Fruit fly (Drosophila melanogaster) whole organism, wandering third instar larva: Measurements from ENCODE around the gene CG18585.
A peak's percentile ranks its signal among the peaks of the same experiment; 100 is the strongest.

Experiments
- CG32264 ChIP-seq: fragments of 200-800 bp; sonication (Bioruptor generic); optimal IDR thresholded peaks from 2 replicates; lab custom pipeline; 2016; ENCODE audit warnings: missing biosample characterization, missing genetic modification characterization
- CG9705 ChIP-seq: fragments of 200-800 bp; sonication (Bioruptor generic); optimal IDR thresholded peaks from 2 replicates; lab custom pipeline; 2018; ENCODE audit warnings: missing biosample characterization, mild to moderate bottlenecking, missing genetic modification characterization
- CrebA ChIP-seq: fragments of 200-800 bp; sonication (Bioruptor generic); optimal IDR thresholded peaks from 2 replicates; lab custom pipeline; 2016; ENCODE audit warnings: missing biosample characterization, mild to moderate bottlenecking, missing genetic modification characterization, borderline replicate concordance
- Dif ChIP-seq: fragments of 200-275, 200-300 bp; sonication (Bioruptor generic); optimal IDR thresholded peaks from 2 replicates; lab custom pipeline; 2018; ENCODE audit warnings: missing biosample characterization, missing genetic modification characterization; ENCODE audit not compliant: partially characterized antibody
- HLH106 ChIP-seq: fragments of 200-800 bp; optimal IDR thresholded peaks from 3 replicates; lab custom pipeline; 2019; ENCODE audit warnings: missing biosample characterization, mild to moderate bottlenecking, missing genetic modification characterization, moderate library complexity
- Hnf4 ChIP-seq: fragments of 200-800 bp; sonication (Bioruptor generic); optimal IDR thresholded peaks from 2 replicates; lab custom pipeline; 2016; ENCODE audit warnings: missing biosample characterization, mild to moderate bottlenecking, missing genetic modification characterization
- Hr78 ChIP-seq: fragments of >200 bp; optimal IDR thresholded peaks from 2 replicates; lab custom pipeline; 2017; ENCODE audit warnings: missing biosample characterization, missing genetic modification characterization
- Myc ChIP-seq: fragments of >200 bp; optimal IDR thresholded peaks from 2 replicates; lab custom pipeline; 2017
- N ChIP-seq: fragments of >200 bp; optimal IDR thresholded peaks from 2 replicates; lab custom pipeline; 2018; ENCODE audit warnings: missing biosample characterization, missing external identifiers, missing genetic modification characterization
- Vsx2 ChIP-seq: fragments of 200-300, 225-300 bp; sonication (Bioruptor generic); optimal IDR thresholded peaks from 2 replicates; lab custom pipeline; 2018; ENCODE audit warnings: missing biosample characterization, missing genetic modification characterization; ENCODE audit not compliant: partially characterized antibody
- br ChIP-seq: fragments of 200-800 bp; sonication (Bioruptor generic); optimal IDR thresholded peaks from 2 replicates; lab custom pipeline; 2016; ENCODE audit warnings: missing biosample characterization, missing genetic modification characterization
- brk ChIP-seq: fragments of 200-800 bp; sonication (Bioruptor generic); optimal IDR thresholded peaks from 2 replicates; lab custom pipeline; 2016; ENCODE audit warnings: missing biosample characterization, mild to moderate bottlenecking, missing genetic modification characterization
- dl ChIP-seq, 2 experiments: fragments of 175-275, 200-275 bp in 1 of 2; fragments of 200-275 bp in 1 of 2; sonication (Bioruptor generic); optimal IDR thresholded peaks; lab custom pipeline; 2018; ENCODE audit warnings: mild to moderate bottlenecking in 2 of 2, missing biosample characterization in 2 of 2, missing genetic modification characterization in 2 of 2, moderate library complexity in 2 of 2; ENCODE audit not compliant: partially characterized antibody in 2 of 2, insufficient read depth in 1 of 2
- dmrt93B ChIP-seq: fragments of 200-800 bp; sonication (Bioruptor generic); optimal IDR thresholded peaks from 2 replicates; lab custom pipeline; 2018; ENCODE audit warnings: missing biosample characterization, mild to moderate bottlenecking, missing genetic modification characterization
- ey ChIP-seq: fragments of 200-800 bp; sonication (Bioruptor generic); optimal IDR thresholded peaks from 2 replicates; lab custom pipeline; 2016; ENCODE audit warnings: missing biosample characterization, missing genetic modification characterization
- foxo ChIP-seq, 2 experiments: fragments of 200-800 bp; sonication (Bioruptor generic); optimal IDR thresholded peaks; 2 replicates in 1 of 2; 3 replicates in 1 of 2; lab custom pipeline; 2016 to 2017; ENCODE audit warnings: missing biosample characterization in 2 of 2, missing genetic modification characterization in 2 of 2
- fru ChIP-seq: fragments of 200-800 bp; sonication (Bioruptor generic); optimal IDR thresholded peaks from 3 replicates; lab custom pipeline; 2016; ENCODE audit warnings: missing biosample characterization, mild to moderate bottlenecking, missing genetic modification characterization
- jim ChIP-seq: fragments of 175-275, 200-325 bp; sonication (Bioruptor generic); optimal IDR thresholded peaks from 2 replicates; lab custom pipeline; 2016; ENCODE audit warnings: missing biosample characterization, mild to moderate bottlenecking, missing genetic modification characterization
- lola ChIP-seq: fragments of >200 bp; optimal IDR thresholded peaks from 2 replicates; lab custom pipeline; 2017; ENCODE audit warnings: missing biosample characterization, missing genetic modification characterization
- pan ChIP-seq: fragments of >200 bp; optimal IDR thresholded peaks from 2 replicates; lab custom pipeline; 2017
- psq ChIP-seq: fragments of 200-800 bp; sonication (Bioruptor generic); optimal IDR thresholded peaks from 3 replicates; lab custom pipeline; 2017; ENCODE audit warnings: missing biosample characterization, mild to moderate bottlenecking, missing genetic modification characterization, moderate library complexity
- rgr ChIP-seq: fragments of 200-800 bp; sonication (Bioruptor generic); optimal IDR thresholded peaks from 3 replicates; lab custom pipeline; 2016; ENCODE audit warnings: missing biosample characterization, mild to moderate bottlenecking, missing genetic modification characterization
- sv ChIP-seq: fragments of 200-800 bp; sonication (Bioruptor generic); optimal IDR thresholded peaks from 3 replicates; lab custom pipeline; 2016; ENCODE audit warnings: missing biosample characterization, missing genetic modification characterization
- tai ChIP-seq: sonication (Bioruptor generic); optimal IDR thresholded peaks from 2 replicates; lab custom pipeline; 2016; ENCODE audit warnings: missing biosample characterization, missing genetic modification characterization
- usp ChIP-seq: fragments of >200 bp; optimal IDR thresholded peaks from 2 replicates; lab custom pipeline; 2017; ENCODE audit warnings: missing biosample characterization, missing genetic modification characterization

The CG18585 gene

DNA sequence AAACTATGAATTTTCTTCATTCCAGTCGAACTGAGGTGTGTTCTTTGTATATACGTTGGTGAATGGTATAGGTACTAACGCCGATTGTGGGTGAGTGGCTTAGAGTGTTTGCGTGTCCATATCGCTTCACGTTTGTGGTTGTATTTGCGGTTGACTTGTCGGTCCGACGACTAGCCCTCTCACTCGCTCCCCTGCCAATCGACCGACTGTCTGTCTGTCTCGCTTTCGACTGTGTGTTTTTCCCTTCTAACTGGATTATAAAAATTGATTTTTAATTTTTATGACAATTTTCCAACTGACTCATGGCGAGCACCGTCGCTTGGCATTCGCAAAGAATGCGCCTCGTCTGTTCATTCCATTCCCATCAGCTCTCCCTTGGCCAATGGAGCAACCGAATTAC lies 31.3 kb downstream of the CG18585 start:
- TF ChIP-seq Dif (no peak), usp (no peak), CG9705 (GFP tag; lab: Kevin White, UChicago) (no peak), Vsx2 (GFP tag; lab: Kevin White, UChicago) (no peak), rgr (no peak), fru (GFP tag; lab: Kevin White, UChicago) (no peak), CG32264 (GFP tag; lab: Kevin White, UChicago) (no peak), Hr78 (no peak), Hnf4 (GFP tag; lab: Kevin White, UChicago) (no peak), dl (GFP tag; optimal IDR thresholded peaks at IDR 0.05; lab: Kevin White, UChicago; ENCODE audit: insufficient read depth in 1 of 2, partially characterized antibody in 2 of 2) (no peak), tai (GFP tag; lab: Kevin White, UChicago) (no peak)

DNA sequence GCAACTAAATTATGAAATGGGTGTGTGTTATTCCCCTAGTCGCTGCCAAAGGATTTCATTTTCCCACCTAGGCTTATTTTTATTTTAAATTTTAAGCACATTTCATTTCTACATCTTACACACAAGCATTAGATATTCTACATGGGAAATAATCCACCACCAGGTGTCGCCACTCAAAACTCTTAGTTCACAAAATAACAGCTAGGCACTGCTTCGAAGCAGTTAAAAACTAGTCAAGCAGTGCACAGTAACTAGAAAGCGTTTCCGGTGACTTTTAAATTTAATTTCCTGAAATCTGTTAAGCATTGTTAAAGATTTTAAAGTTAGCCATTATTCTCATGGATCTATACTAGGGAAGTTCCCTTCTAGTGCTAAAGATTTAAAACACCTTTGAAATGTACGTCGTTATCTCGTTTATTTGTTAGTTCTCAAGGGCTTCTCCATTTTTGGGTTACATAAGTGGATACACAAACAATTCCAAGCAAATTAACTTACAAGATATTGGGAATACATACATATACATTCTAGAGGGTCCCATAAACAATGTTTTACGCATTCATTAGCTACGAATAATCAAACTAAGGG lies 49.2 kb downstream of the CG18585 start:
- TF ChIP-seq fru (GFP tag; lab: Kevin White, UChicago) (peak; percentile 49), brk (GFP tag; lab: Kevin White, UChicago) (no peak), CG32264 (GFP tag; lab: Kevin White, UChicago) (no peak), psq (GFP tag; lab: Kevin White, UChicago) (no peak), Myc (no peak), ey (peak; percentile 5), CrebA (no peak), br (GFP tag; lab: Kevin White, UChicago) (no peak), Vsx2 (GFP tag; lab: Kevin White, UChicago) (no peak), sv (GFP tag; lab: Kevin White, UChicago) (peak; percentile 56), foxo (GFP tag; optimal IDR thresholded peaks at IDR 0.05; lab: Kevin White, UChicago) (peak in 1 of 2 experiments; percentile 16), Dif (no peak), HLH106 (no peak), jim (GFP tag; lab: Kevin White, UChicago) (no peak), dmrt93B (GFP tag; lab: Kevin White, UChicago) (no peak), pan (lab: Kevin White, UChicago) (no peak), N (no peak), lola (no peak)
